Worm (Caenorhabditis elegans): Measurements from ENCODE around the gene F53G2.2.

DNA sequence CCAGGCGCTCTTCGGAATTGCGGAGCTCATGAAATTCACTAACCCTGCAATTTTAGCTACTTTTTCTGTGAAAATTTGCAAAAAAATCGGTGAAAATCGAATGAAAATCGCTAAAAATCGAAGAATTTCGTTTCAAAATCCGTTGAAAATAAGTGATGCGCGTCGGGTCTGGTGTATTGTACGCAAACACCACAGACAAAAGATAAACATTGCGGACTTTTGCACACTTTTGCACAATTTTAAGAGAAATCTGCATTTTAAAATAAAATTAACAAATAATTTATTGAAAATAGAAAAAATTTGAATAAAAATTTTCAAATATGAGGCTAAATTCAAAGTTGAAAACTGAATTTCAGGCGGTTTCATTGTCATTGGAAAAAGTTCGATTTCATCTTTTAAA lies 2.7 kb upstream of the F53G2.2 start, which contains the start of gene F53G2.12:
- TF ChIP-seq skn-1 (tag; optimal IDR thresholded peaks at IDR 0.05) (no peak), snpc-4 (tag; optimal IDR thresholded peaks at IDR 0.05) (no peak), mab-5 (tag; optimal IDR thresholded peaks at IDR 0.05) (no peak), nhr-10 (tag; optimal IDR thresholded peaks at IDR 0.05) (no peak), unc-62 (GFP tag; optimal IDR thresholded peaks at IDR 0.05) (no peak), ZK546.5 (tag; optimal IDR thresholded peaks at IDR 0.05) (no peak), ama-1 (optimal IDR thresholded peaks at IDR 0.05) (no peak), nhr-237 (tag; optimal IDR thresholded peaks at IDR 0.05) (no peak)
